Worm (Caenorhabditis elegans): ENCODE measurements around the gene tub-1.

tub-1 gene

ce11 chrII:8128273-8129039 is 28.3 kb downstream of the tub-1 start (continued):
- no peak for TF ChIP-seq fkh-10 (GFP tag; optimal IDR thresholded peaks at IDR 0.05)
- TF ChIP-seq ceh-20 (GFP tag; IDR thresholded peaks at IDR 0.05), result peak; percentile 53; the same call in 1 of the 2 replicates
- TF ChIP-seq dve-1 (tag; optimal IDR thresholded peaks at IDR 0.05; ENCODE audit: insufficient read depth), result peak; percentile 65
- peak in 1 of 2 experiments; percentile 96 for TF ChIP-seq unc-62 (GFP tag; optimal IDR thresholded peaks at IDR 0.05 in 1 of 2)
- no peak for TF ChIP-seq unc-62 (tag; optimal IDR thresholded peaks at IDR 0.05)
- peak; percentile 72 for TF ChIP-seq hlh-11 (tag; optimal IDR thresholded peaks at IDR 0.05)
- TF ChIP-seq lsy-2 (tag; optimal IDR thresholded peaks at IDR 0.05), result peak; percentile 34 to 61
- TF ChIP-seq pha-4 (GFP tag; IDR thresholded peaks at IDR 0.05), result peak; percentile 70; the same call in 1 of the 2 replicates
- no peak for TF ChIP-seq pha-4 (tag; optimal IDR thresholded peaks at IDR 0.05)
- peak; percentile 0 for TF ChIP-seq lin-13 (GFP tag; optimal IDR thresholded peaks at IDR 0.05)
- TF ChIP-seq lin-1 (GFP tag; IDR thresholded peaks at IDR 0.05), result 0 out of 2 replicates have a peak, but pooled peaks have one; percentile 33
- TF ChIP-seq nhr-77 (tag; optimal IDR thresholded peaks at IDR 0.05), result peak; percentile 4
- TF ChIP-seq zip-2 (tag; optimal IDR thresholded peaks at IDR 0.05), result peak; percentile 94
- peak; percentile 93 for TF ChIP-seq hlh-30 (tag; optimal IDR thresholded peaks at IDR 0.05; ENCODE audit: insufficient read depth)
- TF ChIP-seq ama-1 (optimal IDR thresholded peaks at IDR 0.05), result no peak

ce11 chrII:8127794-8128193 is 29.0 kb downstream of the tub-1 start:
- TF ChIP-seq Y105C5A.15 (GFP tag; IDR thresholded peaks at IDR 0.05), result no peak
- no peak for TF ChIP-seq dmd-6 (GFP tag; IDR thresholded peaks at IDR 0.05)
- TF ChIP-seq mdt-29 (GFP tag; IDR thresholded peaks at IDR 0.05), result no peak
- no peak for TF ChIP-seq nhr-41 (GFP tag; IDR thresholded peaks at IDR 0.05)
- TF ChIP-seq ceh-44 (GFP tag; IDR thresholded peaks at IDR 0.05), result no peak
- TF ChIP-seq ctbp-1 (GFP tag; IDR thresholded peaks at IDR 0.05), result no peak
- TF ChIP-seq nhr-25 (tag; optimal IDR thresholded peaks at IDR 0.05; ENCODE audit: borderline replicate concordance, insufficient read depth), result no peak
- TF ChIP-seq nhr-10 (tag; optimal IDR thresholded peaks at IDR 0.05), result no peak
- TF ChIP-seq attf-4 (tag; optimal IDR thresholded peaks at IDR 0.05), result no peak
- TF ChIP-seq nhr-48 (tag; optimal IDR thresholded peaks at IDR 0.05), result no peak
- TF ChIP-seq fos-1 (tag; optimal IDR thresholded peaks at IDR 0.05), result no peak
- TF ChIP-seq lin-29 (GFP tag; IDR thresholded peaks at IDR 0.05), result no peak
- no peak for TF ChIP-seq egl-27 (tag; optimal IDR thresholded peaks at IDR 0.05)
- TF ChIP-seq ceh-82 (tag; optimal IDR thresholded peaks at IDR 0.05), result no peak

ce11 chrII:8127290-8127689 is 29.5 kb downstream of the tub-1 start:
- TF ChIP-seq mdl-1 (tag; optimal IDR thresholded peaks at IDR 0.05), result no peak
- no peak for TF ChIP-seq mdt-29 (GFP tag; IDR thresholded peaks at IDR 0.05)
- TF ChIP-seq Y75B8A.6 (GFP tag; IDR thresholded peaks at IDR 0.05), result no peak
- no peak for TF ChIP-seq mxl-2 (GFP tag; conservative IDR thresholded peaks at IDR 0.05)
- TF ChIP-seq nhr-42 (GFP tag; IDR thresholded peaks at IDR 0.05), result no peak
- TF ChIP-seq T26A8.4 (GFP tag; IDR thresholded peaks at IDR 0.05), result no peak
- TF ChIP-seq sdz-12 (GFP tag; optimal IDR thresholded peaks at IDR 0.05), result no peak
- TF ChIP-seq ceh-28 (tag; optimal IDR thresholded peaks at IDR 0.05), result no peak
- TF ChIP-seq nhr-6 (tag; optimal IDR thresholded peaks at IDR 0.05), result no peak
- peak; percentile 22 for TF ChIP-seq duxl-1 (tag; optimal IDR thresholded peaks at IDR 0.05; ENCODE audit: poor library complexity)
- TF ChIP-seq spr-3 (GFP tag; optimal IDR thresholded peaks at IDR 0.05), result no peak
- no peak for TF ChIP-seq tra-1 (GFP tag; IDR thresholded peaks at IDR 0.05)
- no peak for TF ChIP-seq attf-4 (tag; optimal IDR thresholded peaks at IDR 0.05)
- TF ChIP-seq nhr-41 (GFP tag; IDR thresholded peaks at IDR 0.05), result no peak
- TF ChIP-seq F49E8.2 (tag; optimal IDR thresholded peaks at IDR 0.05; ENCODE audit: borderline replicate concordance), result no peak
- TF ChIP-seq daf-8 (GFP tag; IDR thresholded peaks at IDR 0.05), result no peak
- no peak for TF ChIP-seq spr-1 (tag; optimal IDR thresholded peaks at IDR 0.05)
- no peak for TF ChIP-seq D1046.2 (GFP tag; IDR thresholded peaks at IDR 0.05)
- peak; percentile 73 for TF ChIP-seq mxl-3 (GFP tag; optimal IDR thresholded peaks at IDR 0.05)
- no peak for TF ChIP-seq fkh-10 (GFP tag; optimal IDR thresholded peaks at IDR 0.05)
- no peak for TF ChIP-seq daf-12 (tag; optimal IDR thresholded peaks at IDR 0.05)
- TF ChIP-seq zfp-3 (GFP tag; conservative IDR thresholded peaks at IDR 0.05), result no peak
- no peak for TF ChIP-seq F37D6.2 (tag; optimal IDR thresholded peaks at IDR 0.05)
- peak in 1 of 2 experiments; percentile 30 for TF ChIP-seq lsy-2 (tag; optimal IDR thresholded peaks at IDR 0.05)

All from whole organism, L4 larva.